Fruit fly (Drosophila melanogaster) whole organism, embryonic: ENCODE measurements around the gene IscU.

Source experiments
- Adf1 ChIP-seq: fragments of 200-800 bp; sonication (Bioruptor generic); IDR thresholded peaks from 2 replicates; pipeline ENCODE4 v1.3.6; 2022; ENCODE audit warnings: missing biosample characterization, missing genetic modification characterization
- Atf6 ChIP-seq: fragments of 200-800 bp; sonication (Bioruptor generic); IDR thresholded peaks from 2 replicates; pipeline ENCODE4 v1.3.6; 2022; ENCODE audit warnings: missing biosample characterization, missing genetic modification characterization
- Blimp-1 ChIP-seq: fragments of 200-800 bp; sonication (Bioruptor generic); optimal IDR thresholded peaks from 3 replicates; lab custom pipeline; 2018; ENCODE audit warnings: missing biosample characterization, missing genetic modification characterization, mild to moderate bottlenecking, moderate library complexity, missing genetic modification reagents
- CG11695 ChIP-seq: fragments of 200-800 bp; sonication (Bioruptor generic); IDR thresholded peaks from 3 replicates; pipeline ENCODE4 v1.3.6; 2022; ENCODE audit warnings: missing biosample characterization, missing genetic modification characterization
- CG14050 ChIP-seq: fragments of 200-800 bp; sonication (Bioruptor generic); IDR thresholded peaks from 3 replicates; pipeline ENCODE4 v1.3.6; 2022; ENCODE audit warnings: missing biosample characterization, missing genetic modification characterization
- CG14860 ChIP-seq: fragments of 200-800 bp; sonication (Bioruptor generic); IDR thresholded peaks from 3 replicates; pipeline ENCODE4 v1.3.6; 2022; ENCODE audit warnings: missing biosample characterization, missing genetic modification characterization; ENCODE audit not compliant: partially characterized antibody
- CG16863 ChIP-seq: fragments of 200-800 bp; sonication (Bioruptor generic); optimal IDR thresholded peaks from 3 replicates; lab custom pipeline; 2016; ENCODE audit warnings: missing biosample characterization, missing genetic modification characterization
- CG18262 ChIP-seq: fragments of 200-800 bp; optimal IDR thresholded peaks from 3 replicates; lab custom pipeline; 2019; ENCODE audit warnings: missing biosample characterization, mild to moderate bottlenecking, missing genetic modification characterization, moderate library complexity
- CG1832 ChIP-seq: fragments of 200-800 bp; sonication (Bioruptor generic); optimal IDR thresholded peaks from 2 replicates; lab custom pipeline; 2017; ENCODE audit warnings: missing biosample characterization, mild to moderate bottlenecking, missing genetic modification characterization, inconsistent platforms
- CG18476 ChIP-seq: fragments of 200-800 bp; sonication (Bioruptor generic); optimal IDR thresholded peaks from 2 replicates; lab custom pipeline; 2016; ENCODE audit warnings: missing biosample characterization, mild to moderate bottlenecking, missing genetic modification characterization
- CG18764 ChIP-seq: fragments of 200-800 bp; sonication (Bioruptor generic); optimal IDR thresholded peaks from 3 replicates; lab custom pipeline; 2016; ENCODE audit warnings: missing biosample characterization, missing genetic modification characterization
- CG30403 ChIP-seq: fragments of 200-800 bp; sonication (Bioruptor generic); optimal IDR thresholded peaks from 3 replicates; lab custom pipeline; 2016; ENCODE audit warnings: missing biosample characterization, missing genetic modification characterization
- CG31224 ChIP-seq: fragments of 200-800 bp; sonication (Bioruptor generic); IDR thresholded peaks from 2 replicates; pipeline ENCODE4 v1.3.6; 2022; ENCODE audit warnings: missing biosample characterization, missing genetic modification characterization
- CG31388 ChIP-seq: fragments of 200-800 bp; sonication (Bioruptor generic); optimal IDR thresholded peaks from 2 replicates; lab custom pipeline; 2016; ENCODE audit warnings: missing biosample characterization, missing genetic modification characterization
- CG42726 ChIP-seq: fragments of 200-800 bp; sonication (Bioruptor generic); IDR thresholded peaks from 2 replicates; pipeline ENCODE4 v1.3.6; 2022; ENCODE audit warnings: missing biosample characterization, missing genetic modification characterization; ENCODE audit not compliant: partially characterized antibody
- CG4820 ChIP-seq: fragments of 200-800 bp; sonication (Bioruptor generic); optimal IDR thresholded peaks from 3 replicates; lab custom pipeline; 2016; ENCODE audit warnings: missing biosample characterization, missing genetic modification characterization
- CG5180 ChIP-seq: fragments of 200-800 bp; sonication (Bioruptor generic); optimal IDR thresholded peaks from 3 replicates; lab custom pipeline; 2017; ENCODE audit warnings: missing biosample characterization, missing genetic modification characterization, mild to moderate bottlenecking, moderate library complexity, missing genetic modification reagents
- CG6854 ChIP-seq: fragments of 200-800 bp; sonication (Bioruptor generic); optimal IDR thresholded peaks from 3 replicates; lab custom pipeline; 2017; ENCODE audit warnings: missing biosample characterization, mild to moderate bottlenecking, missing genetic modification characterization
- CG7745 ChIP-seq: fragments of 200-800 bp; sonication (Bioruptor generic); optimal IDR thresholded peaks from 2 replicates; lab custom pipeline; 2018; ENCODE audit warnings: missing biosample characterization, mild to moderate bottlenecking, missing genetic modification characterization, moderate library complexity
- CG8765 ChIP-seq: fragments of 200-800 bp; sonication (Bioruptor generic); IDR thresholded peaks from 2 replicates; pipeline ENCODE4 v1.3.6; 2022; ENCODE audit warnings: missing biosample characterization, missing genetic modification characterization
- CkIIα-i1 ChIP-seq: fragments of 200-800 bp; sonication (Bioruptor generic); IDR thresholded peaks from 2 replicates; pipeline ENCODE4 v1.3.6; 2022; ENCODE audit warnings: missing biosample characterization, missing genetic modification characterization
- Dll ChIP-seq: fragments of 200-800 bp; sonication (Bioruptor generic); IDR thresholded peaks from 4 replicates; pipeline ENCODE4 v1.3.6; 2022; ENCODE audit warnings: missing biosample characterization, missing genetic modification characterization; ENCODE audit not compliant: partially characterized antibody
- Elba2 ChIP-seq: fragments of 200-800 bp; sonication (Bioruptor generic); optimal IDR thresholded peaks from 3 replicates; lab custom pipeline; 2016; ENCODE audit warnings: missing biosample characterization, missing genetic modification characterization
- Lhr ChIP-seq: fragments of 200-800 bp; sonication (Bioruptor generic); optimal IDR thresholded peaks from 3 replicates; lab custom pipeline; 2017; ENCODE audit warnings: mild to moderate bottlenecking, missing biosample characterization, missing genetic modification reagents, missing genetic modification characterization
- NFAT ChIP-seq: fragments of 200-800 bp; sonication (Bioruptor generic); IDR thresholded peaks from 2 replicates; pipeline ENCODE4 v1.3.6; 2022; ENCODE audit warnings: missing biosample characterization, missing genetic modification characterization
- Nf-YC ChIP-seq: fragments of 200-800 bp; optimal IDR thresholded peaks from 3 replicates; lab custom pipeline; 2019; ENCODE audit warnings: missing biosample characterization, mild to moderate bottlenecking, missing genetic modification characterization, moderate library complexity
- NfI ChIP-seq: fragments of 200-800 bp; sonication (Bioruptor generic); optimal IDR thresholded peaks from 3 replicates; lab custom pipeline; 2018; ENCODE audit warnings: missing biosample characterization, mild to moderate bottlenecking, missing genetic modification characterization, moderate library complexity
- Six4 ChIP-seq: fragments of 200-800 bp; sonication (Bioruptor generic); optimal IDR thresholded peaks from 2 replicates; lab custom pipeline; 2016; ENCODE audit warnings: missing biosample characterization, missing genetic modification characterization
- Vsx1 ChIP-seq: fragments of 200-800 bp; sonication (Bioruptor generic); optimal IDR thresholded peaks from 2 replicates; lab custom pipeline; 2017; ENCODE audit warnings: missing biosample characterization, mild to moderate bottlenecking, missing genetic modification characterization, missing genetic modification reagents
- YL-1 ChIP-seq: fragments of 200-800 bp; sonication (Bioruptor generic); optimal IDR thresholded peaks from 3 replicates; lab custom pipeline; 2017; ENCODE audit warnings: missing biosample characterization, mild to moderate bottlenecking, missing genetic modification characterization
- ab ChIP-seq: fragments of 200-800 bp; sonication (Bioruptor generic); optimal IDR thresholded peaks from 2 replicates; lab custom pipeline; 2016; ENCODE audit warnings: missing biosample characterization, missing genetic modification characterization
- chinmo ChIP-seq: fragments of 200-800 bp; sonication (Bioruptor generic); IDR thresholded peaks from 4 replicates; pipeline ENCODE4 v1.3.6; 2022; ENCODE audit warnings: missing biosample characterization, missing genetic modification characterization; ENCODE audit not compliant: partially characterized antibody
- gem ChIP-seq: fragments of 200-800 bp; sonication (Bioruptor generic); optimal IDR thresholded peaks from 2 replicates; lab custom pipeline; 2019; ENCODE audit warnings: missing biosample characterization, mild to moderate bottlenecking, missing genetic modification characterization, moderate library complexity
- h ChIP-seq: fragments of >200 bp; optimal IDR thresholded peaks from 2 replicates; lab custom pipeline; 2017
- inv ChIP-seq: fragments of 200-800 bp; sonication (Bioruptor generic); IDR thresholded peaks from 2 replicates; pipeline ENCODE4 v1.3.6; 2022; ENCODE audit warnings: missing biosample characterization, missing genetic modification characterization; ENCODE audit not compliant: partially characterized antibody
- lola ChIP-seq, 3 experiments: fragments of >200 bp in 2 of 3; fragments of 200-800 bp in 1 of 3; sonication (Bioruptor generic) in 1 of 3; optimal IDR thresholded peaks; 2 replicates each; lab custom pipeline; 2017 to 2019; ENCODE audit warnings: missing biosample characterization in 3 of 3, missing genetic modification characterization in 3 of 3, mild to moderate bottlenecking in 1 of 3, moderate library complexity in 1 of 3
- lov ChIP-seq, 2 experiments: fragments of 200-800 bp in 1 of 2; fragments of >200 bp in 1 of 2; sonication (Bioruptor generic) in 1 of 2; IDR thresholded peaks in 1 of 2; optimal IDR thresholded peaks in 1 of 2; 2 replicates in 1 of 2; 3 replicates in 1 of 2; pipeline versions ENCODE4 v1.3.6 to Lab custom; 2017 to 2022; ENCODE audit warnings: missing biosample characterization in 1 of 2, missing genetic modification characterization in 1 of 2
- nau ChIP-seq: fragments of 200-800 bp; sonication (Bioruptor generic); optimal IDR thresholded peaks from 3 replicates; lab custom pipeline; 2017; ENCODE audit warnings: missing biosample characterization, mild to moderate bottlenecking, missing genetic modification characterization, missing genetic modification reagents
- p53 ChIP-seq: fragments of 200-800 bp; sonication (Bioruptor generic); optimal IDR thresholded peaks from 2 replicates; lab custom pipeline; 2016; ENCODE audit warnings: missing biosample characterization, missing genetic modification characterization
- pfk ChIP-seq: fragments of 200-800 bp; sonication (Bioruptor generic); optimal IDR thresholded peaks from 2 replicates; lab custom pipeline; 2018; ENCODE audit warnings: missing biosample characterization, mild to moderate bottlenecking, missing genetic modification characterization, moderate library complexity
- row ChIP-seq: fragments of 200-800 bp; sonication (Bioruptor generic); IDR thresholded peaks from 3 replicates; pipeline ENCODE4 v1.3.6; 2022; ENCODE audit warnings: missing biosample characterization, missing genetic modification characterization
- schlank ChIP-seq: fragments of 200-800 bp; sonication (Bioruptor generic); optimal IDR thresholded peaks from 2 replicates; lab custom pipeline; 2018; ENCODE audit warnings: missing biosample characterization, mild to moderate bottlenecking, missing genetic modification characterization
- slbo ChIP-seq: fragments of 200-800 bp; sonication (Bioruptor generic); IDR thresholded peaks from 2 replicates; pipeline ENCODE4 v1.3.6; 2022; ENCODE audit warnings: missing biosample characterization, missing genetic modification characterization
- sob ChIP-seq: fragments of 200-800 bp; sonication (Bioruptor generic); IDR thresholded peaks from 2 replicates; pipeline ENCODE4 v1.3.6; 2022; ENCODE audit warnings: missing biosample characterization, missing genetic modification characterization
- tgo ChIP-seq: fragments of 200-800 bp; sonication (Bioruptor generic); IDR thresholded peaks from 3 replicates; pipeline ENCODE4 v1.3.6; 2022; ENCODE audit warnings: missing biosample characterization, missing genetic modification characterization
- tna ChIP-seq: fragments of 200-800 bp; sonication (Bioruptor generic); IDR thresholded peaks from 2 replicates; pipeline ENCODE4 v1.3.6; 2022; ENCODE audit warnings: missing biosample characterization, missing genetic modification characterization; ENCODE audit not compliant: partially characterized antibody
- unc-4 ChIP-seq: fragments of 200-800 bp; sonication (Bioruptor generic); IDR thresholded peaks from 2 replicates; pipeline ENCODE4 v1.3.6; 2022; ENCODE audit warnings: missing biosample characterization, missing genetic modification characterization; ENCODE audit not compliant: partially characterized antibody
- vfl ChIP-seq: fragments of 200-800 bp; sonication (Bioruptor generic); optimal IDR thresholded peaks from 2 replicates; lab custom pipeline; 2016; ENCODE audit warnings: missing biosample characterization, missing genetic modification characterization

Gene IscU

DNA sequence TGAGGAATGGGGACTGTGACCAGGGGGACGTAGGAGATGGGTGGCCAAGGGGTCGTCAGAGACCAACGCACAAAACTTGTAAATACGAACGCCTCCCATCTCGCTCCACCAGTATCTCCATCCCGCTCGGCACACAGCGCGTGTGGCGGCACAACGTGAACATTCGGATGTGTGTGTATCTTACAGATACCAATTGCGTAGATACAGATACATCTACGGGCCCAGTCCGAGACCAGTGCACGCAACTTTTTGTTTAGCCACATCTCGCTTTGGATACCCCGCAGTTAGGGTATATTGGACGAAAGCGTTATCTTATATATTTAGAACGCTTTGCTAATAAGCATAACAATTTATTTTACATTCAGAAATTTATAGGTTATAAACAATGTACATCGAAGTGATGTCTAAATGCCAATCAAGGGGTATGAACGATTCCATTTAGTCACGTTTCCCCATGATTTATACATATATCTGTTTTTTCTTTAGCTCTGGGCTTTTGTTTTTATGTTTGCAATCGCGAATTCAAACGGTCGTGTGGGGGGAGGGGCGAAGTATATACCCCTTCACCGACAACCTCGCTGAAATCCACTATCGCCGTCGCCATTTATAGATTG lies 12.5 kb downstream of the IscU start (continued):
- TF ChIP-seq lola (GFP tag; optimal IDR thresholded peaks at IDR 0.05; lab: Kevin White, UChicago) (peak in 1 of 3 experiments; percentile 97), CG18476 (GFP tag; lab: Kevin White, UChicago) (peak; percentile 97), CG14050 (GFP tag; lab: Robert Waterston, UW) (peak; percentile 99), schlank (tag; lab: Kevin White, UChicago) (peak; percentile 99), Elba2 (GFP tag; lab: Kevin White, UChicago) (peak; percentile 81), CG16863 (peak; percentile 99), NFAT (GFP tag; lab: Robert Waterston, UW) (peak; percentile 99), ab (GFP tag; lab: Kevin White, UChicago) (peak; percentile 97), CG31388 (GFP tag; lab: Kevin White, UChicago) (peak; percentile 97), CG42726 (GFP tag; lab: Robert Waterston, UW) (0 out of 2 replicates have a peak, but pooled peaks have one; percentile 26), gem (tag; lab: Kevin White, UChicago) (peak; percentile 99), Nf-YC (tag; lab: Kevin White, UChicago) (peak; percentile 88), vfl (GFP tag; lab: Kevin White, UChicago) (peak; percentile 98), tgo (GFP tag; lab: Robert Waterston, UW) (peak; percentile 99), tna (GFP tag; lab: Robert Waterston, UW) (no peak; the same call in 1 of the 2 replicates), CG18262 (tag; lab: Kevin White, UChicago) (peak; percentile 98), slbo (GFP tag; lab: Robert Waterston, UW) (peak; percentile 99), Lhr (GFP tag; lab: Kevin White, UChicago) (peak; percentile 92), h (lab: Kevin White, UChicago) (no peak), CG8765 (peak; percentile 95), CG30403 (peak; percentile 99), CkIIα-i1 (GFP tag; lab: Robert Waterston, UW) (peak; percentile 95), nau (peak; percentile 99), Blimp-1 (GFP tag; lab: Kevin White, UChicago) (peak; percentile 97), Dll (no peak), Adf1 (peak; percentile 91), pfk (peak; percentile 45), sob (GFP tag; lab: Robert Waterston, UW) (peak; percentile 99), NfI (GFP tag; lab: Kevin White, UChicago) (peak; percentile 99), row (peak; percentile 99), CG7745 (tag; lab: Kevin White, UChicago) (peak; percentile 89), CG31224 (GFP tag; lab: Robert Waterston, UW) (peak; percentile 98), Atf6 (GFP tag; lab: Robert Waterston, UW) (peak; percentile 99), unc-4 (GFP tag; lab: Robert Waterston, UW) (peak; percentile 35; the same call in 1 of the 2 replicates), CG6854 (GFP tag; lab: Kevin White, UChicago) (peak; percentile 99), Vsx1 (peak; percentile 95), CG5180 (peak; percentile 94), CG1832 (no peak), CG18764 (GFP tag; lab: Kevin White, UChicago) (peak; percentile 97), inv (GFP tag; lab: Robert Waterston, UW) (no peak), CG11695 (peak; percentile 99), CG4820 (peak; percentile 98), CG14860 (GFP tag; lab: Robert Waterston, UW) (no peak), chinmo (GFP tag; lab: Robert Waterston, UW) (peak; percentile 96), YL-1 (peak; percentile 95), lov (optimal IDR thresholded peaks at IDR 0.05; lab: Kevin White, UChicago) (no peak), lov (GFP tag; IDR thresholded peaks at IDR 0.05; lab: Robert Waterston, UW) (peak; percentile 98), Six4 (GFP tag; lab: Kevin White, UChicago) (peak; percentile 98), p53 (GFP tag; lab: Kevin White, UChicago) (peak; percentile 93)
